Fruit fly (Drosophila melanogaster) whole organism, wandering third instar larva: Measurements from ENCODE around the gene Agpat2.

Experiments
- Abd-B ChIP-seq: fragments of >200 bp; optimal IDR thresholded peaks from 2 replicates; lab custom pipeline; 2017; ENCODE audit warnings: missing biosample characterization, missing genetic modification characterization
- CG32264 ChIP-seq: fragments of 200-800 bp; sonication (Bioruptor generic); optimal IDR thresholded peaks from 2 replicates; lab custom pipeline; 2016; ENCODE audit warnings: missing biosample characterization, missing genetic modification characterization
- CG9705 ChIP-seq: fragments of 200-800 bp; sonication (Bioruptor generic); optimal IDR thresholded peaks from 2 replicates; lab custom pipeline; 2018; ENCODE audit warnings: missing biosample characterization, mild to moderate bottlenecking, missing genetic modification characterization
- Dfd ChIP-seq: fragments of >200 bp; optimal IDR thresholded peaks from 2 replicates; lab custom pipeline; 2017; ENCODE audit warnings: missing biosample characterization, missing genetic modification characterization
- Dif ChIP-seq: fragments of 200-275, 200-300 bp; sonication (Bioruptor generic); optimal IDR thresholded peaks from 2 replicates; lab custom pipeline; 2018; ENCODE audit warnings: missing biosample characterization, missing genetic modification characterization; ENCODE audit not compliant: partially characterized antibody
- GATAd ChIP-seq: sonication (Bioruptor generic); optimal IDR thresholded peaks from 2 replicates; lab custom pipeline; 2016; ENCODE audit warnings: missing biosample characterization, missing genetic modification characterization
- HLH106 ChIP-seq: fragments of 200-800 bp; optimal IDR thresholded peaks from 3 replicates; lab custom pipeline; 2019; ENCODE audit warnings: missing biosample characterization, mild to moderate bottlenecking, missing genetic modification characterization, moderate library complexity
- Hnf4 ChIP-seq: fragments of 200-800 bp; sonication (Bioruptor generic); optimal IDR thresholded peaks from 2 replicates; lab custom pipeline; 2016; ENCODE audit warnings: missing biosample characterization, mild to moderate bottlenecking, missing genetic modification characterization
- Hr78 ChIP-seq: fragments of >200 bp; optimal IDR thresholded peaks from 2 replicates; lab custom pipeline; 2017; ENCODE audit warnings: missing biosample characterization, missing genetic modification characterization
- Hr83 ChIP-seq: fragments of 200-300 bp; sonication (Bioruptor generic); optimal IDR thresholded peaks from 2 replicates; lab custom pipeline; 2016; ENCODE audit warnings: missing biosample characterization, mild to moderate bottlenecking, missing genetic modification characterization, moderate library complexity; ENCODE audit not compliant: poor library complexity, severe bottlenecking
- Jra ChIP-seq: sonication (Bioruptor generic); optimal IDR thresholded peaks from 2 replicates; lab custom pipeline; 2016; ENCODE audit warnings: missing biosample characterization, missing genetic modification characterization
- Myc ChIP-seq: fragments of >200 bp; optimal IDR thresholded peaks from 2 replicates; lab custom pipeline; 2017
- N ChIP-seq: fragments of >200 bp; optimal IDR thresholded peaks from 2 replicates; lab custom pipeline; 2018; ENCODE audit warnings: missing biosample characterization, missing external identifiers, missing genetic modification characterization
- OdsH ChIP-seq: fragments of 200-800 bp; sonication (Bioruptor generic); optimal IDR thresholded peaks from 2 replicates; lab custom pipeline; 2016; ENCODE audit warnings: missing biosample characterization, mild to moderate bottlenecking, missing genetic modification characterization
- Rel ChIP-seq, 2 experiments: fragments of 200-800 bp; sonication (Bioruptor generic) in 1 of 2; optimal IDR thresholded peaks; 2 replicates in 1 of 2; 3 replicates in 1 of 2; lab custom pipeline; 2016 to 2019; ENCODE audit warnings: mild to moderate bottlenecking in 2 of 2, missing biosample characterization in 2 of 2, missing genetic modification characterization in 2 of 2, moderate library complexity in 1 of 2
- Sp1 ChIP-seq: fragments of 200-800 bp; sonication (Bioruptor generic); optimal IDR thresholded peaks from 3 replicates; lab custom pipeline; 2019; ENCODE audit warnings: missing biosample characterization, mild to moderate bottlenecking, missing genetic modification characterization, moderate library complexity
- Vsx2 ChIP-seq: fragments of 200-300, 225-300 bp; sonication (Bioruptor generic); optimal IDR thresholded peaks from 2 replicates; lab custom pipeline; 2018; ENCODE audit warnings: missing biosample characterization, missing genetic modification characterization; ENCODE audit not compliant: partially characterized antibody
- br ChIP-seq: fragments of 200-800 bp; sonication (Bioruptor generic); optimal IDR thresholded peaks from 2 replicates; lab custom pipeline; 2016; ENCODE audit warnings: missing biosample characterization, missing genetic modification characterization
- brk ChIP-seq: fragments of 200-800 bp; sonication (Bioruptor generic); optimal IDR thresholded peaks from 2 replicates; lab custom pipeline; 2016; ENCODE audit warnings: missing biosample characterization, mild to moderate bottlenecking, missing genetic modification characterization
- dmrt93B ChIP-seq: fragments of 200-800 bp; sonication (Bioruptor generic); optimal IDR thresholded peaks from 2 replicates; lab custom pipeline; 2018; ENCODE audit warnings: missing biosample characterization, mild to moderate bottlenecking, missing genetic modification characterization
- dsf ChIP-seq: sonication (Bioruptor generic); optimal IDR thresholded peaks from 2 replicates; lab custom pipeline; 2016; ENCODE audit warnings: missing biosample characterization, missing genetic modification characterization, borderline replicate concordance
- ey ChIP-seq: fragments of 200-800 bp; sonication (Bioruptor generic); optimal IDR thresholded peaks from 2 replicates; lab custom pipeline; 2016; ENCODE audit warnings: missing biosample characterization, missing genetic modification characterization
- foxo ChIP-seq, 2 experiments: fragments of 200-800 bp; sonication (Bioruptor generic); optimal IDR thresholded peaks; 2 replicates in 1 of 2; 3 replicates in 1 of 2; lab custom pipeline; 2016 to 2017; ENCODE audit warnings: missing biosample characterization in 2 of 2, missing genetic modification characterization in 2 of 2
- h ChIP-seq: fragments of 200-800 bp; sonication (Bioruptor generic); optimal IDR thresholded peaks from 3 replicates; lab custom pipeline; 2016; ENCODE audit warnings: missing biosample characterization, mild to moderate bottlenecking, missing genetic modification characterization
- jim ChIP-seq: fragments of 175-275, 200-325 bp; sonication (Bioruptor generic); optimal IDR thresholded peaks from 2 replicates; lab custom pipeline; 2016; ENCODE audit warnings: missing biosample characterization, mild to moderate bottlenecking, missing genetic modification characterization
- pan ChIP-seq: fragments of >200 bp; optimal IDR thresholded peaks from 2 replicates; lab custom pipeline; 2017
- psq ChIP-seq: fragments of 200-800 bp; sonication (Bioruptor generic); optimal IDR thresholded peaks from 3 replicates; lab custom pipeline; 2017; ENCODE audit warnings: missing biosample characterization, mild to moderate bottlenecking, missing genetic modification characterization, moderate library complexity
- rgr ChIP-seq: fragments of 200-800 bp; sonication (Bioruptor generic); optimal IDR thresholded peaks from 3 replicates; lab custom pipeline; 2016; ENCODE audit warnings: missing biosample characterization, mild to moderate bottlenecking, missing genetic modification characterization
- sage ChIP-seq: fragments of 200-800 bp; sonication (Bioruptor generic); optimal IDR thresholded peaks from 2 replicates; lab custom pipeline; 2016; ENCODE audit warnings: missing biosample characterization, mild to moderate bottlenecking, missing genetic modification characterization
- sv ChIP-seq: fragments of 200-800 bp; sonication (Bioruptor generic); optimal IDR thresholded peaks from 3 replicates; lab custom pipeline; 2016; ENCODE audit warnings: missing biosample characterization, missing genetic modification characterization
- usp ChIP-seq: fragments of >200 bp; optimal IDR thresholded peaks from 2 replicates; lab custom pipeline; 2017; ENCODE audit warnings: missing biosample characterization, missing genetic modification characterization

Agpat2 gene

dm6 chr2L:8442147-8442546 is 21.6 kb downstream of the Agpat2 start, which contains the start of gene CG31897:
TSS of gene CG31897 (plus strand) at chr2L:8442447.
- no peak for TF ChIP-seq Myc
- TF ChIP-seq dsf (GFP tag; lab: Kevin White, UChicago): no peak
- TF ChIP-seq Rel (GFP tag; optimal IDR thresholded peaks at IDR 0.05; lab: Kevin White, UChicago): no peak
- no peak for TF ChIP-seq Rel (tag; optimal IDR thresholded peaks at IDR 0.05; lab: Kevin White, UChicago)
- no peak for TF ChIP-seq sv (GFP tag; lab: Kevin White, UChicago)
- TF ChIP-seq CG9705 (GFP tag; lab: Kevin White, UChicago): no peak
- TF ChIP-seq h (GFP tag; lab: Kevin White, UChicago): no peak
- no peak for TF ChIP-seq sage (GFP tag; lab: Kevin White, UChicago)
- TF ChIP-seq dmrt93B (GFP tag; lab: Kevin White, UChicago): no peak
- no peak for TF ChIP-seq Dfd (GFP tag; lab: Kevin White, UChicago)
- no peak for TF ChIP-seq Sp1 (GFP tag; lab: Kevin White, UChicago)
- TF ChIP-seq, all 38 proteins: peak for 0

dm6 chr2L:8438052-8438451 is 25.7 kb downstream of the Agpat2 start, which contains the start of gene mus201:
TSS of gene mus201 (plus strand) at chr2L:8438169.
- TF ChIP-seq CG9705 (GFP tag; lab: Kevin White, UChicago) (peak; percentile 0), dsf (GFP tag; lab: Kevin White, UChicago) (no peak), CG32264 (GFP tag; lab: Kevin White, UChicago) (no peak)

- no peak for TF ChIP-seq rgr (GFP tag; lab: Kevin White, UChicago)
- peak; percentile 41 for TF ChIP-seq psq
- no peak for TF ChIP-seq ey
- no peak for TF ChIP-seq jim (GFP tag; lab: Kevin White, UChicago)
- TF ChIP-seq Abd-B (GFP tag; lab: Kevin White, UChicago): no peak
- TF ChIP-seq dmrt93B (GFP tag; lab: Kevin White, UChicago): no peak
- TF ChIP-seq brk: no peak
- no peak for TF ChIP-seq foxo (GFP tag; optimal IDR thresholded peaks at IDR 0.05; lab: Kevin White, UChicago)
- TF ChIP-seq OdsH (GFP tag; lab: Kevin White, UChicago): peak; percentile 4
- no peak for TF ChIP-seq br (GFP tag; lab: Kevin White, UChicago)
- no peak for TF ChIP-seq Jra (GFP tag; lab: Kevin White, UChicago)
- TF ChIP-seq CG9705 (GFP tag; lab: Kevin White, UChicago): no peak
- no peak for TF ChIP-seq HLH106
- no peak for TF ChIP-seq h (GFP tag; lab: Kevin White, UChicago)
- TF ChIP-seq Hr83 (GFP tag; lab: Kevin White, UChicago): peak; percentile 87
- peak; percentile 0 for TF ChIP-seq Myc
Observed at dm6 chr2L:8437176-8437575, 26.6 kb downstream of the Agpat2 start, which contains the start of the genes D12 and Chrac-14. TSS of gene D12 (minus strand) at chr2L:8437365. TSS of gene Chrac-14 (plus strand) at chr2L:8437405.

- TF ChIP-seq CG32264 (GFP tag; lab: Kevin White, UChicago): no peak
- peak; percentile 22 for TF ChIP-seq Dif (GFP tag; lab: Kevin White, UChicago)
Observed at dm6 chr2L:8433512-8433911, 30.3 kb downstream of the Agpat2 start, which contains the start of gene grk. TSS of gene grk (minus strand) at chr2L:8433598.

- TF ChIP-seq Hr78 (GFP tag; lab: Kevin White, UChicago) (no peak), GATAd (GFP tag; lab: Kevin White, UChicago) (no peak), brk (no peak), Hnf4 (no peak), Sp1 (GFP tag; lab: Kevin White, UChicago) (no peak), Dfd (GFP tag; lab: Kevin White, UChicago) (no peak), h (GFP tag; lab: Kevin White, UChicago) (no peak), Vsx2 (no peak), usp (no peak), Abd-B (GFP tag; lab: Kevin White, UChicago) (no peak)
- TF ChIP-seq, all 38 proteins: peak for 0
Observed at dm6 chr2L:8432130-8432529, 31.7 kb downstream of the Agpat2 start.

- no peak for TF ChIP-seq psq
- TF ChIP-seq pan (lab: Kevin White, UChicago): no peak
- TF ChIP-seq Abd-B (GFP tag; lab: Kevin White, UChicago): no peak
- no peak for TF ChIP-seq h (GFP tag; lab: Kevin White, UChicago)
- no peak for TF ChIP-seq Myc
- TF ChIP-seq N (GFP tag; lab: Kevin White, UChicago): no peak
- TF ChIP-seq Hnf4: no peak
- no peak for TF ChIP-seq foxo (GFP tag; optimal IDR thresholded peaks at IDR 0.05; lab: Kevin White, UChicago)
- TF ChIP-seq brk: no peak
- TF ChIP-seq, all 38 proteins: peak for 0
Observed at dm6 chr2L:8426801-8427200, 37.0 kb downstream of the Agpat2 start.
